Worm (Caenorhabditis elegans) whole organism, midembryonic: ENCODE results near the gene srv-14.

Source experiments
- T22C8.4 ChIP-seq: fragments of 200-800 bp; sonication (Bioruptor generic); IDR thresholded peaks from 2 replicates; pipeline ENCODE4 v1.3.6; 2022; ENCODE audit warnings: missing genetic modification characterization, missing compliant biosample characterization
- cog-1 ChIP-seq: sonication (generic microtip); optimal IDR thresholded peaks from 2 replicates; lab custom pipeline; 2016; ENCODE audit warnings: missing genetic modification characterization, missing compliant biosample characterization
- flt-1 ChIP-seq: fragments of 200-800 bp; sonication (Bioruptor generic); IDR thresholded peaks from 2 replicates; pipeline ENCODE4 v1.3.6; 2022; ENCODE audit warnings: missing genetic modification characterization, missing compliant biosample characterization
- klf-2 ChIP-seq: fragments of 200-800 bp; sonication (Bioruptor generic); conservative IDR thresholded peaks from 2 replicates; pipeline ENCODE4 v1.3.6; 2022; ENCODE audit warnings: missing genetic modification reagents, missing genetic modification characterization, missing compliant biosample characterization
- med-1 ChIP-seq: sonication (generic microtip); optimal IDR thresholded peaks from 2 replicates; lab custom pipeline; 2017; ENCODE audit warnings: missing genetic modification characterization, mild to moderate bottlenecking, missing compliant biosample characterization, antibody characterized with exemption, missing genetic modification reagents; ENCODE audit not compliant: insufficient read depth
- ref-1 ChIP-seq: fragments of 200-800 bp; sonication (Bioruptor generic); conservative IDR thresholded peaks from 2 replicates; pipeline ENCODE4 v1.3.6; 2022; ENCODE audit warnings: missing genetic modification reagents, missing genetic modification characterization, missing compliant biosample characterization
- tab-1 ChIP-seq: fragments of 200-800 bp; sonication (Bioruptor generic); IDR thresholded peaks from 2 replicates; pipeline ENCODE4 v1.3.6; 2022; ENCODE audit warnings: missing genetic modification characterization, missing compliant biosample characterization
- ztf-23 ChIP-seq: fragments of 200-800 bp; sonication (Bioruptor generic); IDR thresholded peaks from 2 replicates; pipeline ENCODE4 v1.3.6; 2022; ENCODE audit warnings: missing genetic modification reagents, missing genetic modification characterization, missing compliant biosample characterization
- ztf-29 ChIP-seq: fragments of 200-800 bp; sonication (Bioruptor generic); IDR thresholded peaks from 2 replicates; pipeline ENCODE4 v1.3.6; 2022; ENCODE audit warnings: missing genetic modification reagents, missing genetic modification characterization, missing compliant biosample characterization

The srv-14 gene

DNA sequence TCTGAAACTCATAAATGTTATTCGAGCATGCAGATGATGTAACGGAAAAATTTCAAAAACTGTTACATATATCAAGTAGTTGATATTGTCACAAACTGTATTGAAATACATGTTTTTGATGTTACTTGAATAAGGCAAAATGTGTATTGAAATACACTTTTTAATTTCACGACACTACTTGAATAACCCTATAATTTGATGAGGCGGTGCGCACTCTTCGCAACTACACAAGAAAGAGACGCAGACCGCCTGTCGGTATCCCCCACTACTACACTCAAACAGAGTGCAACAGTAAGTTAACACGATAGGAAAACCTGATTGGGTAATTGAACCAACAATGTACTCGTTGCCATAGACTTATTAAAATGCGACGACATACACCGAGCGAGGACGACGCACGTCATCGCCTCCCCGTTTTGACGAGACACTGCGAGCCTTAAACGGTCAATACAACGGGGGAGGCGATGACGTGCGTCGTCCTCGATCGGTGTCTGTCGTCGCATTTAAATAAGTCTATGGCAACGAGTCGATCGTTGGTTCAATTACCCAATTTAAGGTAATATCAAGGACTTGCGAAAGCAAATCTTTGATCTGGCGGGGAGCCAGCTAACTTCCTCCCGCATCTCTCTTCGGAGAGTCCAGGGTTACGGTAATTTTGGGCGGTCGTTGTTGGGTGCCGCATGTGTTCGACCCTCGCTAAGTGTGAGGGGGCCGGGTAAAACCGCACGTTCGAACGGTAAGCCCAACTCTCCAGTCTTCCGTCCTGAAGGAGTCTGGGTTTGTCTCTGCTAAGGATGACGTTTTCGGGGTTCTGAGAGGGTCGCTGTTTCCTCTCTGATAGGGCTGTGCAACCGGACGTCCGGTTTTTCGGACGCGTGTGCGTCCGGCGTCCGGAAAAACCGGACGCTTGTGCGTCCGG lies 40.9 kb downstream of the srv-14 start:
- no peak for TF ChIP-seq T22C8.4 (GFP tag; lab: Robert Waterston, UW)
- TF ChIP-seq med-1 (GFP tag; lab: Kevin White, UChicago), result no peak
- no peak for TF ChIP-seq ztf-29 (GFP tag; lab: Robert Waterston, UW)
- TF ChIP-seq klf-2 (GFP tag; lab: Robert Waterston, UW), result no peak
- no peak for TF ChIP-seq ztf-23 (GFP tag; lab: Robert Waterston, UW)
- no peak for TF ChIP-seq flt-1 (GFP tag; lab: Robert Waterston, UW)
- no peak for TF ChIP-seq ref-1 (GFP tag; lab: Robert Waterston, UW)
- TF ChIP-seq tab-1 (GFP tag; lab: Robert Waterston, UW), result no peak
- TF ChIP-seq cog-1 (tag; lab: Kevin White, UChicago), result no peak

DNA sequence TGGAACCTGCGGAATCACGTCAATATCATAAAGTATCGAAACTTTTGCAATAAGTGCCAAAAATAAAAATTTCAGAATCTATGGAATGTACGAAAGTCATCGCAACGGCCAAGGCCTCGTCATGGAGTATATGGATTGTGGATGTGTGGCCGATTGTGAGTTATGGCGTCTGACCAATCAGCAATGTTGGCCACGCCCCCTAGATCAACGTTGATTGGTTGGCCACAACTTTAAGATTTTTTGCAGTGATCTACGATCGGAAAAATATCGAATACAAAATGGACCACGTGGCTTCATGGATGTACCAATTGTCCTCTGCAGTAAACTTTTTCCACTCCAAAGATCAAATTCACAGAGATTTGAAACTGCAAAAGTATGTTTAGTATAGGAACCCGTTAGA lies 43.4 kb downstream of the srv-14 start:
- TF ChIP-seq T22C8.4 (GFP tag; lab: Robert Waterston, UW) (no peak), klf-2 (GFP tag; lab: Robert Waterston, UW) (no peak), med-1 (GFP tag; lab: Kevin White, UChicago) (no peak), cog-1 (tag; lab: Kevin White, UChicago) (no peak), ztf-29 (GFP tag; lab: Robert Waterston, UW) (no peak), ztf-23 (GFP tag; lab: Robert Waterston, UW) (no peak), ref-1 (GFP tag; lab: Robert Waterston, UW) (no peak), tab-1 (GFP tag; lab: Robert Waterston, UW) (no peak), flt-1 (GFP tag; lab: Robert Waterston, UW) (no peak)

DNA sequence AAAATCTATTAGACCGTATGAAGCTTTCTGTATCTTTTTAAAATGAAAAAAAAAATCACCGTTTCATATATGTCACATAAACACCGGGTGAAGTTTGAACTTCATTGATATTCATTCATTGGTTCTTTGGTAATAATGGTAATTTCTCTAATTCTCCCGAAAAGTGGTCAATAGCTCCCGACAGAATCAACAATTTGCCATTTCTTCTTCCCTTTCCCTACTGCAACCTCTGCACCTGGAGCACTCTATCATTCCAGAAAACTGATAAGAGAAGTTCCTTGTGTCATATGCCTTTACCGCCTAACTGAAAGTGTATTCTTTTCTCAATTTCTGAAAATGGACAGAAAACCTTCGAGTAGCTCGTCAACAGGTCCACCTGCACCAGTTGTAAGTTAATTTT lies 44.4 kb downstream of the srv-14 start, which contains the start of gene Y105C5A.24:
Y105C5A.24 (plus strand) TSS at position 220 of the 400 bp plus-strand sequence.
- no peak for TF ChIP-seq ref-1 (GFP tag; lab: Robert Waterston, UW)
- no peak for TF ChIP-seq ztf-29 (GFP tag; lab: Robert Waterston, UW)
- no peak for TF ChIP-seq flt-1 (GFP tag; lab: Robert Waterston, UW)
- TF ChIP-seq klf-2 (GFP tag; lab: Robert Waterston, UW), result no peak
- TF ChIP-seq cog-1 (tag; lab: Kevin White, UChicago), result no peak
- TF ChIP-seq T22C8.4 (GFP tag; lab: Robert Waterston, UW), result no peak
- TF ChIP-seq med-1 (GFP tag; lab: Kevin White, UChicago), result no peak
- TF ChIP-seq tab-1 (GFP tag; lab: Robert Waterston, UW), result no peak
- TF ChIP-seq ztf-23 (GFP tag; lab: Robert Waterston, UW), result no peak

ce11 chrIV:15847096-15847495 lies 46.9 kb downstream of the srv-14 start, which contains the start of gene Y105C5A.1269:
Y105C5A.1269 (plus strand) TSS chrIV:15847396.
- TF ChIP-seq flt-1 (GFP tag; lab: Robert Waterston, UW) (no peak), cog-1 (tag; lab: Kevin White, UChicago) (no peak), klf-2 (GFP tag; lab: Robert Waterston, UW) (no peak), med-1 (GFP tag; lab: Kevin White, UChicago) (no peak)

- TF ChIP-seq ref-1 (GFP tag; lab: Robert Waterston, UW) (no peak), tab-1 (GFP tag; lab: Robert Waterston, UW) (no peak)
Observed at ce11 chrIV:15846553-15846952, 47.5 kb downstream of the srv-14 start, which contains the start of gene Y105C5A.1270. Y105C5A.1270 (minus strand) TSS chrIV:15846653.

- TF ChIP-seq flt-1 (GFP tag; lab: Robert Waterston, UW), result no peak
Observed at ce11 chrIV:15844064-15844463, 50.0 kb downstream of the srv-14 start.
